Fruit fly (Drosophila melanogaster): ENCODE results near the gene PolE1.

Gene PolE1

DNA sequence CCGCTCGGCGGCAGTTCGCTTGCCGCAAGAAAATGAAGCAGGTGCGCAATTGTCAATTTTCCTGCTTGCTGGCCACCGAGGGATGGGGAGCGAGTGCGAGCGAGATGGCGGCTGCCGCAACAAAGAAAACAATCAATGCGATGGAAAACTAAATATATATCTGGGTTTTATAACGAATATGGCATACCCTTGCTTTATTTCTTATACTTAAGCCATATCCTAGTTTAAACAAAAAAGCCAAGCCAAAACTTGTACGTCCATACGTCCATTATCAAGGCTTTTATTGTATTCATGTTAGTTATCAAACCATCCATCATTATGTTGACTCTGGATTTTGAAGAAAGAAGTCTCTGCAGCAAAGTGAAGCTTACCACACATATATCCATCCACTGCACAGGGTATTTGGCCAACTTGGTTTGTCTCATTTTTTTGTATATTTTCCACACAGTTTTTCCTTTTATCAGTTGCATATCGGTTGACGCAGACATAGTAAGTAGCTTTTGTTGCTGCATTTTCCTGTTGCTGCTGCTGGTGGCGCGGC, 42.9 kb downstream of the PolE1 start:
- TF ChIP-seq Snoo (tag; optimal IDR thresholded peaks at IDR 0.05) (no peak), CG34367 (tag; optimal IDR thresholded peaks at IDR 0.05) (no peak), EcR (GFP tag; optimal IDR thresholded peaks at IDR 0.05) (no peak), CG10348 (GFP tag; IDR thresholded peaks at IDR 0.05) (no peak), CG14655 (GFP tag; optimal IDR thresholded peaks at IDR 0.05) (peak; percentile 38), CG4496 (GFP tag; IDR thresholded peaks at IDR 0.05) (no peak), CG12605 (GFP tag; IDR thresholded peaks at IDR 0.05) (no peak), CG32121 (GFP tag; IDR thresholded peaks at IDR 0.05) (no peak), CG9948 (tag; optimal IDR thresholded peaks at IDR 0.05) (no peak), Pif1A (GFP tag; optimal IDR thresholded peaks at IDR 0.05) (no peak), CG8159 (tag; optimal IDR thresholded peaks at IDR 0.05) (no peak), CG8301 (tag; optimal IDR thresholded peaks at IDR 0.05) (peak; percentile 39), rn (GFP tag; IDR thresholded peaks at IDR 0.05) (no peak), Ets98B (GFP tag; IDR thresholded peaks at IDR 0.05) (peak; percentile 46; the same call in 1 of the 2 replicates), Pif1B (GFP tag; optimal IDR thresholded peaks at IDR 0.05) (no peak)

DNA sequence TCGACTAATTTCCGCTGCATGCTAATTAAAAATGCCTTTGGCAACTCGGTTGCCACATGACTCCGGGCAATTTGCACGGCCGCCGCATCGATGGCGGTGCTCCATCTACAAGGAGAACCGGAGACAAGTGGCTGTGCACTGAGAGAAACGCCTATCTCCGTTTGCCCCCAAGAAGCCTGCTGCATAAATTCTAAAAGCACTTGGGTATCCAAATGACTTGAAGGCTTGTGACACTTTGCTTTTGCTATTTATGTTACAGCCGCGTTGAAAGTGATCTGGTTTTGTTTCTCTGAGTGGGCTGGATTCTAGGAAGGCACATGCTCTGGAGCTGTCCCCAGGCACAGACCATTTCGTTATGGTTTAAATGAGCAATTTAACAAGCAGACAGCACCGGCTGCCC, 44.3 kb downstream of the PolE1 start:
- TF ChIP-seq CG13204 (GFP tag; optimal IDR thresholded peaks at IDR 0.05): no peak
- peak; percentile 22 for TF ChIP-seq Pif1B (GFP tag; optimal IDR thresholded peaks at IDR 0.05)
- peak; percentile 58; the same call in 1 of the 2 replicates for TF ChIP-seq CG12605 (GFP tag; IDR thresholded peaks at IDR 0.05)
- peak; percentile 53 for TF ChIP-seq CG17806 (tag; optimal IDR thresholded peaks at IDR 0.05)
- TF ChIP-seq CG8301 (tag; optimal IDR thresholded peaks at IDR 0.05): peak; percentile 73
- TF ChIP-seq CG8159 (tag; optimal IDR thresholded peaks at IDR 0.05): peak; percentile 24
- TF ChIP-seq CG34367 (tag; optimal IDR thresholded peaks at IDR 0.05): no peak
- peak; percentile 58 for TF ChIP-seq Pif1A (GFP tag; optimal IDR thresholded peaks at IDR 0.05)
- peak; percentile 35; the same call in 1 of the 2 replicates for TF ChIP-seq CG32121 (GFP tag; IDR thresholded peaks at IDR 0.05)
- TF ChIP-seq Ets98B (GFP tag; IDR thresholded peaks at IDR 0.05): peak; percentile 56
- no peak for TF ChIP-seq EcR (GFP tag; optimal IDR thresholded peaks at IDR 0.05)
- peak; percentile 83 for TF ChIP-seq CG14655 (GFP tag; optimal IDR thresholded peaks at IDR 0.05)
- no peak for TF ChIP-seq gl (tag; optimal IDR thresholded peaks at IDR 0.05)
- no peak for TF ChIP-seq D1 (tag; optimal IDR thresholded peaks at IDR 0.05)
- TF ChIP-seq Snoo (tag; optimal IDR thresholded peaks at IDR 0.05): no peak
- TF ChIP-seq CG9948 (tag; optimal IDR thresholded peaks at IDR 0.05): peak; percentile 52
- TF ChIP-seq fd96Ca (GFP tag; IDR thresholded peaks at IDR 0.05): peak; percentile 79
- 0 out of 2 replicates have a peak, but pooled peaks have one; percentile 20 for TF ChIP-seq rn (GFP tag; IDR thresholded peaks at IDR 0.05)
- peak; percentile 72 for TF ChIP-seq CG4496 (GFP tag; IDR thresholded peaks at IDR 0.05)

DNA sequence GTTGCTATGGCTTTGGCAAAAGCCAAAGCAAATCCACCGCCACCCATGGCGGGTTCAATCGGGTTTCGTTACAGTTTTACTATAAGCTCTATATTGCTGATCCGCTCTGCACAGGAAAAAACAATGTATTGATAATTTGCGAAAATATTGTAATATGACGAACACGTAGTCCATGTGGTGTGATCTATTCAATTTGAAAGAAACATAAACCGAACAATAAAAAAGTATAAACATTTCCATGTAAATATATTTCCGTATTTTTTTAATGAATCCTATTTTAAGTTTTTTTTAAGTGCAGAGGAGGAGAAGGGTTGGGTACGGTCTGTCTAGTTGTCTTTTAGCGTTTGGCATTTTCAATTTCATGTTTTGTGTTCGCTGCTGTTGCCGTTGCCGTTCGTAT, 45.6 kb downstream of the PolE1 start:
- peak; percentile 33 for TF ChIP-seq CG14655 (GFP tag; optimal IDR thresholded peaks at IDR 0.05)
- TF ChIP-seq CG32121 (GFP tag; IDR thresholded peaks at IDR 0.05): peak; percentile 35; the same call in 1 of the 2 replicates
- TF ChIP-seq CG13204 (GFP tag; optimal IDR thresholded peaks at IDR 0.05): no peak
- peak; percentile 34 for TF ChIP-seq CG8301 (tag; optimal IDR thresholded peaks at IDR 0.05)

- TF ChIP-seq Ets98B (GFP tag; IDR thresholded peaks at IDR 0.05) (peak; percentile 71), D1 (tag; optimal IDR thresholded peaks at IDR 0.05) (no peak), Pif1B (GFP tag; optimal IDR thresholded peaks at IDR 0.05) (no peak), gl (tag; optimal IDR thresholded peaks at IDR 0.05) (no peak), CG15710 (tag; optimal IDR thresholded peaks at IDR 0.05) (no peak), CG8159 (tag; optimal IDR thresholded peaks at IDR 0.05) (no peak), CG14655 (GFP tag; optimal IDR thresholded peaks at IDR 0.05) (peak; percentile 76), CG8301 (tag; optimal IDR thresholded peaks at IDR 0.05) (peak; percentile 71), CG32121 (GFP tag; IDR thresholded peaks at IDR 0.05) (peak; percentile 69), EcR (GFP tag; optimal IDR thresholded peaks at IDR 0.05) (no peak), CG9948 (tag; optimal IDR thresholded peaks at IDR 0.05) (peak; percentile 11), CG4496 (GFP tag; IDR thresholded peaks at IDR 0.05) (peak; percentile 67), CG34367 (tag; optimal IDR thresholded peaks at IDR 0.05) (no peak), CG17806 (tag; optimal IDR thresholded peaks at IDR 0.05) (no peak), CG12605 (GFP tag; IDR thresholded peaks at IDR 0.05) (peak; percentile 64), rn (GFP tag; IDR thresholded peaks at IDR 0.05) (peak; percentile 44; the same call in 1 of the 2 replicates), fd96Ca (GFP tag; IDR thresholded peaks at IDR 0.05) (0 out of 3 replicates have a peak, but pooled peaks have one; percentile 28), Snoo (tag; optimal IDR thresholded peaks at IDR 0.05) (no peak), CG13204 (GFP tag; optimal IDR thresholded peaks at IDR 0.05) (no peak), CG10348 (GFP tag; IDR thresholded peaks at IDR 0.05) (no peak), Pif1A (GFP tag; optimal IDR thresholded peaks at IDR 0.05) (peak; percentile 51)
Observed at dm6 chr3R:23395720-23396119, 47.8 kb downstream of the PolE1 start.

dm6 chr3R:23396548-23397294, 48.8 kb downstream of the PolE1 start:
- no peak for TF ChIP-seq Snoo (tag; optimal IDR thresholded peaks at IDR 0.05)
- TF ChIP-seq CG13204 (GFP tag; optimal IDR thresholded peaks at IDR 0.05): no peak
- TF ChIP-seq CG8301 (tag; optimal IDR thresholded peaks at IDR 0.05): peak; percentile 32
- TF ChIP-seq Pif1A (GFP tag; optimal IDR thresholded peaks at IDR 0.05): no peak
- peak; percentile 63 for TF ChIP-seq CG14655 (GFP tag; optimal IDR thresholded peaks at IDR 0.05)
- no peak for TF ChIP-seq gl (tag; optimal IDR thresholded peaks at IDR 0.05)
- 0 out of 2 replicates have a peak, but pooled peaks have one; percentile 18 for TF ChIP-seq CG12605 (GFP tag; IDR thresholded peaks at IDR 0.05)
- peak; percentile 8 for TF ChIP-seq CG9948 (tag; optimal IDR thresholded peaks at IDR 0.05)
- TF ChIP-seq CG4496 (GFP tag; IDR thresholded peaks at IDR 0.05): peak; percentile 51; the same call in 1 of the 3 replicates
- peak; percentile 13 for TF ChIP-seq CG17806 (tag; optimal IDR thresholded peaks at IDR 0.05)
- TF ChIP-seq Ets98B (GFP tag; IDR thresholded peaks at IDR 0.05): peak; percentile 44
- no peak for TF ChIP-seq D1 (tag; optimal IDR thresholded peaks at IDR 0.05)
- TF ChIP-seq Pif1B (GFP tag; optimal IDR thresholded peaks at IDR 0.05): no peak
- 0 out of 3 replicates have a peak, but pooled peaks have one; percentile 9 for TF ChIP-seq fd96Ca (GFP tag; IDR thresholded peaks at IDR 0.05)
- TF ChIP-seq EcR (GFP tag; optimal IDR thresholded peaks at IDR 0.05): no peak
- peak; percentile 51; the same call in 1 of the 2 replicates for TF ChIP-seq CG32121 (GFP tag; IDR thresholded peaks at IDR 0.05)

Measured in whole organism, pupa.